Worm (Caenorhabditis elegans) whole organism, L4/young adult: ENCODE data around the gene twk-6.
A peak's percentile ranks its signal among the peaks of the same experiment; 100 is the strongest.
"Not testable (repeated sequence)": the region's sequence is repeated elsewhere in the genome, so short reads cannot be mapped to it uniquely, and the experiment has no call there.

ENCODE experiments used
- W03F9.2 ChIP-seq: fragments of 150-350 bp; optimal IDR thresholded peaks from 2 replicates; lab custom pipeline; 2014; ENCODE audit warnings: missing biosample characterization, missing genetic modification characterization
- dao-5 ChIP-seq: sonication (generic microtip); optimal IDR thresholded peaks from 2 replicates; lab custom pipeline; 2016; ENCODE audit warnings: missing genotype, missing genetic modification characterization, moderate library complexity, missing compliant biosample characterization
- him-1 ChIP-seq: sonication (generic microtip); optimal IDR thresholded peaks from 2 replicates; lab custom pipeline; 2016; ENCODE audit warnings: missing genotype, missing genetic modification reagents, missing genetic modification characterization, missing compliant biosample characterization

twk-6 gene

DNA sequence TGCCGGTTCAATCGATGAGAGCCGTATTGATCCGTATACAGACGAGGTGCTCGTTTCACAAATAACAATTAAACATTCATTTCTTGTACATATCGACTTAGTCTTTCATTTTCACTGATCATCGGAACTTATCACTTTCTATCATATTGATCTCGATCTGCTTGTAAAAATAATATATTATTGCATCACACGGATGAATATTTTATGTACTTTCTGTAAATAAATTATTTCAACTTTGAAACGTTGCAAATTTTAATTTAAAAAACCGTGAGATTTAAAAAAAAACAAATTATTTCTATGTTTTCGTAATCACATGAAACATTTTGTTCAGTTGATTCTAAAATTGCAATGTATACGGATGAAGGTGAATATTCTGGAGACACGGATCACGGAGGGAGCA is at the start of gene twk-6:
twk-6 (plus strand) TSS at position 301 of the 400 bp plus-strand sequence.
- TF ChIP-seq him-1; dao-5 (tag; lab: Kevin White, UChicago); W03F9.2: not testable (repeated sequence)

DNA sequence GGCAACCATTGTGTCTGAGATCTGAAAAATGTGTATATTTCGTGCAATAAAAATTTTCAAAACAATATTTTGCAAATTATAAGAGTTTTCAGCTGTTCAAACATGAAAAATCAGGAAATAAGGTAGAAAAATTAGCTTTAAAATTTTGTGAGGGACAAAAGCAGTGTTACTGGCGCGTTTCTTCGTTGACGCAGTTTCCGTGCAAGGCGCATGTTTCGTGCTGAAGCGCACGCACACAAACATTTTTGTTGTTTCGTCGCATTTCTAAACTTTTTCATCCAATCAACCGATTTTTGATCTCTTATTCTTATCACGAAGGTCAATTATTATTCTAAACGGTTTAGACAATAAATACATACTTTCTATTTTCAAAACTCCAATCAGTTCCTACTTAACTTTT is 49.4 kb upstream of the twk-6 start, which contains the start of gene nifk-1:
nifk-1 (minus strand) TSS at position 27 of the 400 bp plus-strand sequence.
- no peak for TF ChIP-seq him-1
- peak; percentile 87 for TF ChIP-seq W03F9.2

DNA sequence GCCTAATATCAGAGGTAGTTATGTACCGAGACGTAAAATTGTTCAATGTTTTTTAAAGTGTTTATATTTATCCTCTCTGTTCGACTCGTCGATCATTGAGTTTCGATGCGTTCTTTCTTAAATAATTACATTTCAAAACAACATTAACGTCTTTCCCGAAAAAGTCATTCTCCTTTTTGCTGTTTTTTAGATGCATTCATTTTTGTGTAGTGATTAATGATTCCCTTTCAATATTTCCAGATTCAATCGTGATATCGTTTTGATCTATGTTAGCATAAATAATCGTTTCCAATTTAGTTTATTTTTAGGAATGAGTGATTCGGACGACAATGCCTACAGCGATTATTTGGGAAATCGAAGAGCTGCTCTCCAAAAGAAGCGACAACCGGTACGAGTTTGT is 49.0 kb upstream of the twk-6 start, which contains the start of gene T04A8.8:
T04A8.8 (plus strand) TSS at position 301 of the 400 bp plus-strand sequence.
- TF ChIP-seq dao-5 (tag; lab: Kevin White, UChicago) (no peak), W03F9.2 (no peak), him-1 (no peak)

DNA sequence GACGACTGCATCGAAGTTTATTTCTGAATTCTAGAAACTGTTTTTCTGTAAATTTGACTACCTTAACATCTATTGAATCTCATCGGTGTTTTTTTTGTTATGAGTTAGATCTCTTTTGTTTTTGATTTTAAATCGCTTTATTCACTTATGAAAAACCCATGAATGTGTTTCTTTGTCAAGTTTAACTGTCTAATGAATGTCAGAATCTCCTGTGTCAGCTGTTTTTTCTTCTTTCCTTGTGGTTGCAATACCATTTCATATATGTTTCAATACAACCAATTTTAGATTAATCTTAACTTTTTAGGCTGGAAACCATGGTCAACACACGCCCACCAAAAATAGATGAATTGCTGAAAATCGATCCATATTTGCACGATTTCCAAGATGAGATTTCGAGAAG is 47.7 kb upstream of the twk-6 start, which contains the start of gene T04A8.7:
T04A8.7 (plus strand) TSS at position 301 of the 400 bp plus-strand sequence.
- no peak for TF ChIP-seq him-1
- TF ChIP-seq W03F9.2 = no peak
- TF ChIP-seq dao-5 (tag; lab: Kevin White, UChicago) = no peak

DNA sequence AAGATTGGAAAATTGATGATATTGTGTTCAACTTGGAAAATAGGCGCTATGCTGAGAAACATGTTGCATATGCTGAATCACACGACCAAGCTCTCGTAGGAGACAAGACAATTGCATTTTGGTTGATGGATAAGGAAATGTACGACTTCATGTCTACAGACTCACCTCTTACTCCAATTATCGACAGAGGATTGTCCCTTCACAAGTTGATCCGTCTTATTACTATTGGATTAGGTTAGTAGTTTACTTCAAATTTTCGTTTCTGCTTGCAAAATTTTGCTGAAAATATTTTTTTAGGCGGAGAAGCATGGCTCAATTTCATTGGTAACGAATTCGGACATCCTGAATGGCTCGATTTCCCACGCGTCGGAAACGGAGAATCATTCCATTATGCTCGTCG is 45.8 kb upstream of the twk-6 start:
- TF ChIP-seq dao-5 (tag; lab: Kevin White, UChicago) = no peak
- TF ChIP-seq W03F9.2 = no peak
- TF ChIP-seq him-1 = no peak

DNA sequence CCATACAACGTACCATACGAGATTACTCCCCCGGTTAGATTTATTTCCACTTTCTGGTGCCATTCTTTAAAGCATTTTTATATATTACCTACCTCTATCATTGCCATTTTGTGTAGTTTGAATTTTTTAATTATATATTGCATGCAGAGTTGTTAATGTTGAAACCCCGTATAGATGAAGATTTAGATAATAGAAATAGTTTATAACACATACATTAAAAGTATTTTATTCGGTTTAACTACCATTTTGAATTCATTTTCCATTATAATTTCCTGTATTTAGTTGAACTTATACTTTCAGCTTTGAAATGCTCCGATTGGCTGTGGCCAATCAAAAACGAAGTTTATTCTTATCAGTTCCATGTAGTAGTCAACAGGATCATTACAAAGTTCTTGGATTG is 44.9 kb upstream of the twk-6 start, which contains the start of gene dnj-18:
dnj-18 (plus strand) TSS at position 301 of the 400 bp plus-strand sequence.
- TF ChIP-seq him-1 = no peak
- TF ChIP-seq W03F9.2 = no peak
- no peak for TF ChIP-seq dao-5 (tag; lab: Kevin White, UChicago)

DNA sequence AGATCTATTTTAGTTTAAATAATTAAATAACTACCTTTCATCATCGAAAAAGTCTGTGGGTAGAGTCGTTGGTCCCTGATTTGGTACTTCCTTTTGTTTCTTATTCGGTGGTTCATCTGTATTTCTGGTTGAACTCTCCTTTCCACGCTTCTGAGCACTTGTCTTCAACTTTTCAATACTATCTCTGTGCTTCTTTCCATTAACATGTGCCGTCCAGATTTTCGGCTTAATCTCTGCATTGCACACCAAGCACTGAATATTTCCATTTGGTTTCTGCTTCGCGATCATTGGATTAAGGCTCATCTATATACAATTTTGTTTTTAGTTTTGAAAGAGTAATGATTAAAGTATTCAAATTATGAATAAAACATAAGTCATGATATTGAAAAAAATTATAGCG is 42.8 kb upstream of the twk-6 start, which contains the start of gene sel-13:
sel-13 (minus strand) TSS at position 303 of the 400 bp plus-strand sequence.
- no peak for TF ChIP-seq dao-5 (tag; lab: Kevin White, UChicago)
- no peak for TF ChIP-seq him-1
- no peak for TF ChIP-seq W03F9.2

DNA sequence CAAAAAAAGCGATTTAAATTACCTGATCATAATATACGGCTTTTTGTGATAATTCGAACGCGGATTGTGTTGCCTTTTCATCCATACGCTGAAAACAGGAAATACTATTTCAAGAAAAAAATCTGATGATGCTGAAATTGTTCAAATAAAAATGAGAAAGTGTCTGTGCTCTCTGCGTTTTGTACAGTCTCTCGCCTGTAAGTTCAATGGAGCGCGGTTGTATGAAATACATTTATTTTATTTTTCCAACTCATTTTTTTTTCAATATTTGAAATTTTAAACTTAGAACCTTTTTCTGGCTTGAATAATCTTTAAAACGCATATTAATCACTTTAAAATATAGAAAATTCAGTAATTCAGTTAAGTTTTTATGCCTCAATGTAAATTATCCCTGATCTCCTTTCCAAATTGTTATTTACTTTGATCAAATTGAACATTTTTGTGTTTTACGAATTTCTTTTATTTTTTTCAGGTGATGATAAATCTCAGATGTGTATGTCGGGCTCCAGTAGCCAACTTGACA is 38.7 kb upstream of the twk-6 start, which contains the start of the genes clp-2 and mrpl-16:
clp-2 (minus strand) TSS at position 94 of the 523 bp plus-strand sequence.
mrpl-16 (plus strand) TSS at position 473 of the 523 bp plus-strand sequence.
- TF ChIP-seq dao-5 (tag; lab: Kevin White, UChicago) = no peak
- TF ChIP-seq W03F9.2 = peak; percentile 35

DNA sequence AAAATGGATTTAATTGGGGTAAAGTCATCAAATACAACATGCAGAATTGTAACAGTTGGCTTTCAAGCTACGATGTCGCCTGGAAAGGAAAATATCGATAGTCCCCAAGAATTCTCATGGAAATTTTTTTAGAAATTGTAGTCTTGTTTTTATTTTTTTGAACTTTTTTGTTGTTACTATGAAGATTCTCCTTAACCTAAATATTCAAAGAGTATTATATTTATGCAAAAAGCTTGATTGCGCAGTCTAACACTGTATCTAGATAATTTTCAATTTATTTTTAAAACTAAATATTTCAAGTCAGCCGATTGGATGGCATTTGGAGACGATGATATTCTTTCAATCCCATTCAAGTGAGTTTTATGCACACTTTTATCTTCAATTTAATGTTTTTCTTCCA is 37.5 kb upstream of the twk-6 start, which contains the start of gene pgap-2:
pgap-2 (plus strand) TSS at position 301 of the 400 bp plus-strand sequence.
- TF ChIP-seq him-1 = no peak
- TF ChIP-seq W03F9.2 = no peak
- no peak for TF ChIP-seq dao-5 (tag; lab: Kevin White, UChicago)

DNA sequence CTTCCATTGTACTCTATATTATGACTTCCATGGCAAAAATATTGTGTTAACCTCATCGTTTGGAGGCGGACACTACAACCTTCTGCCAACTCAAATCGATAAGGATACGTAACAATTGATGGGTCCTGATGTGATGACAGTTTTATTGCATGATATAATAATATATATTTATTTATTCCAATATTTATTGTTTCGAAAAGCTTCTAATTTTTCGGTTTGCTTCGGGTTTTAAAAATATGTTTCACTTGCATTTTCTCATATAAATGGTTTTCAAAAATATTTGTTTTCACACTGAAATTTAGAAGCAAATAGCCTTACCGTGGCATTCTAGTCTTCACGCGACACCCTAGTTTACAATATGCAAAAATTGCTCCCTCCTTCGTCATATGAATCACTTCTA is 36.0 kb upstream of the twk-6 start, which contains the start of gene T04A8.13:
T04A8.13 (plus strand) TSS at position 301 of the 400 bp plus-strand sequence.
- TF ChIP-seq dao-5 (tag; lab: Kevin White, UChicago) (no peak), W03F9.2 (no peak), him-1 (no peak)

DNA sequence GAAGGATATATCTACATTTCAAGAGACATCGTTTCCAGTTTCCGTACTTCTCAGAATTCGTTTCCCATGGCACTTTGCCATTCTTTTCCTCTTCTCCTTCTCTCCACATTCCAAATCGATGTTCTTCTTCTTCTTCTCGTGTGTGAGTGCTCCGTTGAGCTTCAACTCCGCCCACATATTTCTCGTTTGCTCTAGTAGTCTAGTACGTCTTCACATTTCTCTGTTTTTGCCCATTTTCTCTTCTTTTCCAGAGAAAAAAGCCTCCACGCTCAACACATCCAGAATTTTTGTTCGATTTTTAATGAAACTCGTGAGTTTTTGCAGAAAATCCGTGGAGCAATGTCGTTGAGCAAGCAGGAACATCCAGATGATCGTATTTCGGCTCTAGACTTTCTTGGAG is 33.8 kb upstream of the twk-6 start, which contains the start of gene T04A8.18:
T04A8.18 (plus strand) TSS at position 301 of the 400 bp plus-strand sequence.
- TF ChIP-seq W03F9.2 = no peak
- no peak for TF ChIP-seq him-1
- TF ChIP-seq dao-5 (tag; lab: Kevin White, UChicago) = no peak

DNA sequence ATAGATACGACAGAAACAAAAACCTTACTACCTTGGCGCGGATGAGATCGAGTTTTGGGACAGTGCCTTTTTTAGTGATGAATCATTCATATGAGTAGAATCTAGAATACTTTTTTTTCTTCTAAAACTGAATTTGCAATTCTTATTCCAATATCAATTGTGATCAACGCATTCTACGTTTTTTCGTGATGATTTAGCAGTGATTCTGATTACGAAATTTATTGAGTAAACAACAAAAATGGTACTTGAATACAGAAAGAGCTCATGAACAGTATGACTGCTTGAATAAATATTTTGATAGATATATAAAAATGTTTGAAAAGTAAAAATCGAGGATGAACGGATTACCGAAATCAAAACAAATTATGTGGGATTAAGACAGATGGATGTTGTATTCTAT is 27.6 kb upstream of the twk-6 start, which contains the start of gene him-18:
him-18 (minus strand) TSS at position 101 of the 400 bp plus-strand sequence.
- no peak for TF ChIP-seq dao-5 (tag; lab: Kevin White, UChicago)
- no peak for TF ChIP-seq him-1
- TF ChIP-seq W03F9.2 = no peak

DNA sequence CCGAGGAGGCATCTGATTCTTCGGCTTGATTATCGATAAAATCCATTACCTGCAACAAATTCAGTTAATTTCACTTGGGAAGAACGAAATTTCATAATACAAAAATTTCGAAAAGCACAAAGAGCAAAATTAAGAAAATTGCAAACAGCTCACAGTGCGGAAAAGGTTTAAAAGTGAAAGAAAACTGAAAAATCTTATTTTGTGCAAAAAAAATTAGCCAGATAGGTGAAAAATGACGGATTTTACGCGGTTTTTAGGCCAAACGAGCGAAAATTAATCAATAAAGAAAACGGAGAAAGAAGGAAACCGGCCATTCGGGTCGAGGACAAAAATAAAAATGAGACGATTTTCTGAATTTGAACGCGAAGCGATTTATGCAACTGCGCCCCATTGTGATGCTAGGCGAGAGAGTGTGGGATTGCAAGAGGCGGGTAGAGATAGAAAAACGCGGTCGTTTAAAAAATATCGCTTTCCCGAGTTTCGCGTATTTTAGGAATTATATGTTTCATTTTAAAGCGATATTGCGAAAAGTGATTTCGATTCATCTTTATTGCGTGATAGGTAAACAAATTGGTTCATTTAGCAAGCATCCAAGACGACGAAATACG is 22.0 kb upstream of the twk-6 start, which contains the start of gene emb-5:
emb-5 (minus strand) TSS at position 51 of the 608 bp plus-strand sequence.
- TF ChIP-seq W03F9.2 (no peak), him-1 (no peak), dao-5 (tag; lab: Kevin White, UChicago) (no peak)

DNA sequence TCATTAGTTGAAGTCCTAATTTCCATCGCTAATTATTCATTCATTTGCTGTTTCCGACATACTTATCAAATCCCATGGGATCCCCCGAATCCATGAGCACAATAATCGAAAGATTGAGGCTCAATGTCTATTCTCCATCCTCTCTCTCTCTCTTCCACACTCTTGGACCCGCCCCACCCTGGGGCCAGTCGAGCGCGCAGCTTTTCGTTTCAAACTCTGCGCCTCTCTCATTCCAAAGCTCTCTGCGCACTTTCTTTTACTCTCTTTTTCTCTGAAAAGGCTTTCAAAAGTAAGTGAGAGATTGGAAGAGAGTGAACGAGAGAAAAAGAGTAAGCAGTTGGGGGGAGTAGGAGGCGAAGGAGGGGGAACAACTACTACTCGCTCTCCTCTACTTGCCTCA is 21.0 kb upstream of the twk-6 start, which contains the start of gene acy-1:
acy-1 (plus strand) TSS at position 346 of the 400 bp plus-strand sequence.
- TF ChIP-seq him-1 = peak; percentile 70
- no peak for TF ChIP-seq dao-5 (tag; lab: Kevin White, UChicago)
- TF ChIP-seq W03F9.2 = no peak

DNA sequence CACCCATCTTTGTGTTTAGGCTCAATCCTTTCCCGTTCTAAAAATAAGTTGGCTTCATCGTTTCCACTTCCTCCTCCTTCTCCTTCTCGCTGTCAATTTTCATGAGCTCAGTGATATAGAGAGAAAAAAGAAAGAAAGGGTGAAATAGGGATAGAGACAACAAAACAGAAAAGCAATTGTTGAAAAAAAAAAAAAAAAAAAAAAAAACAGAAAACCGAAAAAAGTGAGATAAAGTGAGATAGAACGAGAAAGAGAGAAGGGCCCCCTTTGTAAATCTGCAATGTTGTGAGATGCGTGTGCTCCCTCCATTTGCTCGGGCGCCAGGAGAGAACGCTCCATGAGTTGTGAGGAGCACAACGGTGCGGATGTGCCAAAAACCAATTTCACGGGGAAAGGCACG is 18.8 kb upstream of the twk-6 start:
- no peak for TF ChIP-seq W03F9.2
- peak; percentile 13 for TF ChIP-seq him-1
- TF ChIP-seq dao-5 (tag; lab: Kevin White, UChicago) = no peak
